Fruit fly (Drosophila melanogaster): ENCODE results near the gene Vps15.

Gene Vps15

dm6 chr3R:9260421-9260973 lies 14.8 kb upstream of the Vps15 start, which contains the start of gene ATP6AP2 (continued):
- TF ChIP-seq CG15601 (tag; optimal IDR thresholded peaks at IDR 0.05) (peak; percentile 58), CG6791 (GFP tag; IDR thresholded peaks at IDR 0.05; ENCODE audit: partially characterized antibody) (peak; percentile 79), crp (GFP tag; optimal IDR thresholded peaks at IDR 0.05) (peak in 1 of 2 experiments; percentile 79), Scr (GFP tag; IDR thresholded peaks at IDR 0.05; ENCODE audit: partially characterized antibody) (peak; percentile 79), CG12299 (tag; optimal IDR thresholded peaks at IDR 0.05) (peak; percentile 43), CG9932 (GFP tag; IDR thresholded peaks at IDR 0.05) (peak; percentile 84), tap (tag; optimal IDR thresholded peaks at IDR 0.05) (no peak), Dfd (GFP tag; optimal IDR thresholded peaks at IDR 0.05) (no peak), CG2889 (GFP tag; IDR thresholded peaks at IDR 0.05) (no peak), CG2678 (tag; optimal IDR thresholded peaks at IDR 0.05) (no peak), CG30403 (GFP tag; optimal IDR thresholded peaks at IDR 0.05) (peak; percentile 71), sens (GFP tag) (peak; percentile 66), sens-2 (GFP tag; IDR thresholded peaks at IDR 0.05) (no peak), ase (GFP tag; IDR thresholded peaks at IDR 0.05) (no peak; the same call in 2 of the 3 replicates), CG30020 (tag; optimal IDR thresholded peaks at IDR 0.05) (peak; percentile 84), CG2129 (GFP tag; IDR thresholded peaks at IDR 0.05; ENCODE audit: partially characterized antibody) (peak; percentile 51), grau (tag; optimal IDR thresholded peaks at IDR 0.05) (peak; percentile 68), CG13775 (GFP tag; optimal IDR thresholded peaks at IDR 0.05) (peak; percentile 29), CG9817 (tag; optimal IDR thresholded peaks at IDR 0.05) (peak; percentile 49), CG1602 (GFP tag; optimal IDR thresholded peaks at IDR 0.05) (peak; percentile 32), CG15269 (tag; optimal IDR thresholded peaks at IDR 0.05) (no peak), CG6683 (GFP tag; optimal IDR thresholded peaks at IDR 0.05) (no peak), nom (GFP tag; optimal IDR thresholded peaks at IDR 0.05) (peak; percentile 17), CG3281 (GFP tag; optimal IDR thresholded peaks at IDR 0.05) (peak; percentile 60), TFAM (GFP tag; optimal IDR thresholded peaks at IDR 0.05) (no peak), CoRest (tag; optimal IDR thresholded peaks at IDR 0.05) (peak; percentile 67), bigmax (GFP tag; optimal IDR thresholded peaks at IDR 0.05) (no peak), Nf-YC (tag; optimal IDR thresholded peaks at IDR 0.05) (peak; percentile 70), CG33557 (GFP tag; optimal IDR thresholded peaks at IDR 0.05) (peak; percentile 42), CG18764 (GFP tag; optimal IDR thresholded peaks at IDR 0.05) (peak; percentile 50), Ptx1 (GFP tag; IDR thresholded peaks at IDR 0.05) (peak; percentile 47; the same call in 1 of the 2 replicates), CG4424 (GFP tag; optimal IDR thresholded peaks at IDR 0.05) (peak; percentile 44), abd-A (tag; optimal IDR thresholded peaks at IDR 0.05) (no peak), Max (GFP tag; optimal IDR thresholded peaks at IDR 0.05) (peak; percentile 47), PHDP (tag; optimal IDR thresholded peaks at IDR 0.05) (peak; percentile 65), slbo (GFP tag; IDR thresholded peaks at IDR 0.05) (peak; percentile 74), Chrac-16 (GFP tag; optimal IDR thresholded peaks at IDR 0.05) (peak; percentile 44), Nf-YB (GFP tag; optimal IDR thresholded peaks at IDR 0.05) (no peak), CG1792 (GFP tag; optimal IDR thresholded peaks at IDR 0.05) (no peak), CG3838 (GFP tag; optimal IDR thresholded peaks at IDR 0.05) (no peak), CG10543 (GFP tag; optimal IDR thresholded peaks at IDR 0.05) (peak; percentile 67), lola (GFP tag; optimal IDR thresholded peaks at IDR 0.05) (peak in 1 of 3 experiments; percentile 41), Blimp-1 (GFP tag; optimal IDR thresholded peaks at IDR 0.05) (no peak), CG31388 (GFP tag; optimal IDR thresholded peaks at IDR 0.05) (no peak), CG14710 (tag; optimal IDR thresholded peaks at IDR 0.05) (peak; percentile 82), CG8765 (GFP tag; IDR thresholded peaks at IDR 0.05) (no peak), CG8388 (GFP tag; optimal IDR thresholded peaks at IDR 0.05) (no peak), ATbp (GFP tag; optimal IDR thresholded peaks at IDR 0.05) (no peak), Opbp (GFP tag; IDR thresholded peaks at IDR 0.05; ENCODE audit: partially characterized antibody) (peak; percentile 85; the same call in 2 of the 3 replicates)

Measured in whole organism, embryonic.